Worm (Caenorhabditis elegans) whole organism, L3 larva: ENCODE measurements around the gene sssh-1.
A peak's percentile ranks its signal among the peaks of the same experiment; 100 is the strongest.

Source experiments
- ZK546.5 ChIP-seq: sonication (generic microtip); optimal IDR thresholded peaks from 2 replicates; lab custom pipeline; 2017; ENCODE audit warnings: missing biosample characterization, missing genetic modification characterization
- egl-5 ChIP-seq: fragments of 150-350 bp; optimal IDR thresholded peaks from 2 replicates; lab custom pipeline; 2017; ENCODE audit warnings: missing biosample characterization, missing genetic modification reagents, missing genetic modification characterization, inconsistent platforms
- elt-3 ChIP-seq, 3 experiments: fragments of 150-350 bp in 1 of 3; sonication (generic microtip) in 2 of 3; optimal IDR thresholded peaks; 2 replicates in 2 of 3; 4 replicates in 1 of 3; lab custom pipeline; 2014 to 2017; ENCODE audit warnings: missing biosample characterization in 3 of 3, missing genetic modification characterization in 3 of 3
- jun-1 ChIP-seq: fragments of 150-350 bp; optimal IDR thresholded peaks from 2 replicates; lab custom pipeline; 2014; ENCODE audit warnings: missing biosample characterization, missing genetic modification reagents, missing genetic modification characterization
- lsy-12 ChIP-seq: sonication (generic microtip); optimal IDR thresholded peaks from 2 replicates; lab custom pipeline; 2016; ENCODE audit warnings: mild to moderate bottlenecking, missing genetic modification characterization, missing compliant biosample characterization
- pha-4 ChIP-seq: fragments of 150-350 bp; optimal IDR thresholded peaks from 2 replicates; lab custom pipeline; 2014; ENCODE audit warnings: missing biosample characterization, missing genetic modification reagents, missing genetic modification characterization
- sea-2 ChIP-seq: fragments of 150-350 bp; sonication (generic microtip); optimal IDR thresholded peaks from 4 replicates; lab custom pipeline; 2014; ENCODE audit warnings: missing biosample characterization, missing genetic modification reagents, missing genetic modification characterization
- skn-1 ChIP-seq: fragments of 150-350 bp; optimal IDR thresholded peaks from 2 replicates; lab custom pipeline; 2014; ENCODE audit warnings: missing biosample characterization, missing genetic modification characterization
- ztf-11 ChIP-seq: fragments of 150-350 bp; optimal IDR thresholded peaks from 2 replicates; lab custom pipeline; 2014; ENCODE audit warnings: missing biosample characterization, missing genetic modification characterization

DNA sequence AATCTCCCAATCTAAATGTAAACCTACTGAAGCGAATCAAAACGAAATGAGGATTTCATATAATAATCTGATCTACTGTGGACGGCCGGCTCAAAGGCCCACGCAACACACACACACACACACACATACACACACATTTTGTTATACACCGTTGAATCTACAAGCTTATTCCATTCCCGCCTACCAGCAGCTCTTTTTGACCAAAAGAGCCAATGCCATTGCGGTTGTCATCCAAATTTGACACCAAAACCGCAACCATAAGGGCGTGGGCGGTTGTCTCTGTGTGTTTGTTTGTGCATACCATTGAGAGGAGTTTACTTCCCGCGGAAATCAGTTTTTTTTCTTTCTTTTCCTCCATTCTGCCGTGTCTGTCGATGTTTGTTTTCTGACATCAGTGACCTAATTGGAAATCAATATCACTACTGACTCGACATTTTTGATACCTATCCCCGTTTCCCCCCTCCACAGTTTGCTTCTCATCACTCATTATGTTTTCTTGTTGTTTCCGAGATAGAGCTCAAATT, 32.9 kb upstream of the sssh-1 start:
- TF ChIP-seq ztf-11 (tag; lab: Kevin White, UChicago) = no peak
- TF ChIP-seq sea-2 (GFP tag; lab: Kevin White, UChicago) = no peak
- TF ChIP-seq skn-1 (tag; lab: Kevin White, UChicago) = no peak
- TF ChIP-seq lsy-12 = no peak
- no peak for TF ChIP-seq ZK546.5 (tag; lab: Kevin White, UChicago)
- no peak for TF ChIP-seq jun-1 (tag; lab: Kevin White, UChicago)
- TF ChIP-seq elt-3 (tag; optimal IDR thresholded peaks at IDR 0.05; lab: Kevin White, UChicago) = no peak
- TF ChIP-seq egl-5 (tag; lab: Kevin White, UChicago) = no peak
- peak; percentile 66 for TF ChIP-seq pha-4
